Worm (Caenorhabditis elegans) whole organism, young adult: ENCODE data around the gene fntb-1.

Experiments used
- B0035.1 ChIP-seq: sonication (generic microtip); optimal IDR thresholded peaks from 2 replicates; lab custom pipeline; 2016; ENCODE audit warnings: missing genetic modification characterization, mild to moderate bottlenecking, missing compliant biosample characterization, missing genotype, missing genetic modification reagents
- B0261.1 ChIP-seq: sonication (generic microtip); optimal IDR thresholded peaks from 2 replicates; lab custom pipeline; 2016; ENCODE audit warnings: mild to moderate bottlenecking, missing genetic modification characterization, moderate library complexity, missing compliant biosample characterization
- D2030.7 ChIP-seq: fragments of 200-800 bp; sonication (Bioruptor generic); IDR thresholded peaks from 2 replicates; pipeline ENCODE4 v1.3.6; 2022; ENCODE audit warnings: missing genetic modification reagents, missing genetic modification characterization, missing compliant biosample characterization
- F57C9.4 ChIP-seq: sonication (generic microtip); optimal IDR thresholded peaks from 2 replicates; lab custom pipeline; 2017; ENCODE audit warnings: mild to moderate bottlenecking, missing genetic modification characterization, missing compliant biosample characterization
- K11D2.4 ChIP-seq: fragments of 200-800 bp; sonication (Bioruptor generic); IDR thresholded peaks from 2 replicates; pipeline ENCODE4 v1.3.6; 2022; ENCODE audit warnings: missing genetic modification reagents, missing genetic modification characterization, missing compliant biosample characterization
- K12H6.12 ChIP-seq: fragments of 200-800 bp; sonication (Bioruptor generic); optimal IDR thresholded peaks from 2 replicates; lab custom pipeline; 2018; ENCODE audit warnings: mild to moderate bottlenecking, missing genetic modification characterization, missing compliant biosample characterization
- T07F8.4 ChIP-seq: sonication (generic microtip); optimal IDR thresholded peaks from 2 replicates; lab custom pipeline; 2016; ENCODE audit warnings: mild to moderate bottlenecking, missing genetic modification characterization, moderate library complexity, missing compliant biosample characterization
- Y53F4B.3 ChIP-seq: fragments of 200-800 bp; sonication (Bioruptor generic); IDR thresholded peaks from 2 replicates; pipeline ENCODE4 v1.3.6; 2022; ENCODE audit warnings: missing genetic modification reagents, missing genetic modification characterization, missing compliant biosample characterization
- Y67H2A.10 ChIP-seq: fragments of 200-800 bp; sonication (Bioruptor generic); conservative IDR thresholded peaks from 2 replicates; pipeline ENCODE4 v1.3.6; 2022; ENCODE audit warnings: missing genetic modification reagents, missing genetic modification characterization, missing compliant biosample characterization
- aptf-2 ChIP-seq: fragments of 200-800 bp; sonication (Bioruptor generic); conservative IDR thresholded peaks from 2 replicates; pipeline ENCODE4 v1.3.6; 2022; ENCODE audit warnings: missing genetic modification reagents, missing genetic modification characterization, missing compliant biosample characterization
- atf-7 ChIP-seq: sonication (generic microtip); optimal IDR thresholded peaks from 2 replicates; lab custom pipeline; 2017; ENCODE audit warnings: mild to moderate bottlenecking, missing genetic modification characterization, missing compliant biosample characterization
- athp-1 ChIP-seq: sonication (generic microtip); optimal IDR thresholded peaks from 2 replicates; lab custom pipeline; 2017; ENCODE audit warnings: mild to moderate bottlenecking, missing genetic modification characterization, missing compliant biosample characterization
- attf-3 ChIP-seq: fragments of 200-800 bp; sonication (Bioruptor generic); conservative IDR thresholded peaks from 2 replicates; pipeline ENCODE4 v1.3.6; 2022; ENCODE audit warnings: missing genetic modification reagents, missing genetic modification characterization, missing compliant biosample characterization
- cebp-2 ChIP-seq: fragments of 200-800 bp; sonication (Bioruptor generic); IDR thresholded peaks from 2 replicates; pipeline ENCODE4 v1.3.6; 2022; ENCODE audit warnings: missing genetic modification characterization, missing compliant biosample characterization
- dox-1 ChIP-seq: fragments of 200-800 bp; sonication (Bioruptor generic); IDR thresholded peaks from 2 replicates; pipeline ENCODE4 v1.3.6; 2022; ENCODE audit warnings: missing genetic modification reagents, missing genetic modification characterization, missing compliant biosample characterization
- dpff-1 ChIP-seq: sonication (generic microtip); optimal IDR thresholded peaks from 2 replicates; lab custom pipeline; 2017; ENCODE audit warnings: mild to moderate bottlenecking, missing genetic modification characterization, missing compliant biosample characterization
- egrh-3 ChIP-seq: fragments of 200-800 bp; sonication (Bioruptor generic); IDR thresholded peaks from 2 replicates; pipeline ENCODE4 v1.3.6; 2022; ENCODE audit warnings: missing genetic modification reagents, missing genetic modification characterization, missing compliant biosample characterization
- ets-4 ChIP-seq: fragments of 200-800 bp; sonication (Bioruptor generic); optimal IDR thresholded peaks from 2 replicates; lab custom pipeline; 2018; ENCODE audit warnings: mild to moderate bottlenecking, missing genetic modification characterization, missing compliant biosample characterization
- gei-17 ChIP-seq: fragments of 200-800 bp; sonication (Bioruptor generic); optimal IDR thresholded peaks from 2 replicates; lab custom pipeline; 2018; ENCODE audit warnings: mild to moderate bottlenecking, missing genetic modification characterization, missing compliant biosample characterization
- hmg-1.2 ChIP-seq: fragments of 200-800 bp; sonication (Bioruptor generic); IDR thresholded peaks from 2 replicates; pipeline ENCODE4 v1.3.6; 2022; ENCODE audit warnings: missing genetic modification reagents, missing genetic modification characterization, missing compliant biosample characterization
- lin-26 ChIP-seq: fragments of 200-800 bp; sonication (Bioruptor generic); IDR thresholded peaks from 2 replicates; pipeline ENCODE4 v1.3.6; 2022; ENCODE audit warnings: missing genetic modification reagents, missing genetic modification characterization, missing compliant biosample characterization
- lin-35 ChIP-seq, 3 experiments: fragments of 150-350 bp in 2 of 3; sonication (generic microtip) in 1 of 3; optimal IDR thresholded peaks; 2 replicates each; lab custom pipeline; 2014 to 2018; ENCODE audit warnings: missing biosample characterization in 3 of 3, missing genetic modification characterization in 3 of 3, missing genetic modification reagents in 3 of 3
- lin-40 ChIP-seq: sonication (generic microtip); optimal IDR thresholded peaks from 2 replicates; lab custom pipeline; 2016; ENCODE audit warnings: missing genetic modification characterization, mild to moderate bottlenecking, missing compliant biosample characterization, missing genotype, missing genetic modification reagents
- lin-54 ChIP-seq: fragments of 200-800 bp; sonication (Bioruptor generic); optimal IDR thresholded peaks from 2 replicates; lab custom pipeline; 2018; ENCODE audit warnings: mild to moderate bottlenecking, missing genetic modification characterization, missing compliant biosample characterization
- lsl-1 ChIP-seq: fragments of 200-800 bp; sonication (Bioruptor generic); optimal IDR thresholded peaks from 2 replicates; lab custom pipeline; 2018; ENCODE audit warnings: mild to moderate bottlenecking, missing genetic modification characterization, moderate library complexity, missing compliant biosample characterization
- lsy-27 ChIP-seq: sonication (generic microtip); optimal IDR thresholded peaks from 2 replicates; lab custom pipeline; 2017; ENCODE audit warnings: missing genetic modification characterization, mild to moderate bottlenecking, missing compliant biosample characterization, antibody characterized with exemption, missing genotype, borderline replicate concordance; ENCODE audit not compliant: insufficient read depth
- madf-3 ChIP-seq: fragments of 200-800 bp; sonication (Bioruptor generic); IDR thresholded peaks from 2 replicates; pipeline ENCODE4 v1.3.6; 2022; ENCODE audit warnings: missing genetic modification reagents, missing genetic modification characterization, missing compliant biosample characterization
- mcd-1 ChIP-seq: fragments of 200-800 bp; sonication (Bioruptor generic); IDR thresholded peaks from 2 replicates; pipeline ENCODE4 v1.3.6; 2022; ENCODE audit warnings: missing genetic modification reagents, missing genetic modification characterization, missing compliant biosample characterization
- nfya-1 ChIP-seq: sonication (generic microtip); optimal IDR thresholded peaks from 2 replicates; lab custom pipeline; 2017; ENCODE audit warnings: antibody characterized with exemption, missing compliant biosample characterization, missing genetic modification characterization, borderline replicate concordance; ENCODE audit not compliant: insufficient read depth
- nfya-2 ChIP-seq: fragments of 200-800 bp; sonication (Bioruptor generic); IDR thresholded peaks from 2 replicates; pipeline ENCODE4 v1.3.6; 2022; ENCODE audit warnings: missing genetic modification reagents, missing genetic modification characterization, missing compliant biosample characterization
- nfyb-1 ChIP-seq: fragments of 200-800 bp; sonication (Bioruptor generic); IDR thresholded peaks from 2 replicates; pipeline ENCODE4 v1.3.6; 2022; ENCODE audit warnings: missing genetic modification reagents, missing genetic modification characterization, missing compliant biosample characterization
- nhr-27 ChIP-seq: fragments of 200-800 bp; sonication (Bioruptor generic); optimal IDR thresholded peaks from 2 replicates; lab custom pipeline; 2018; ENCODE audit warnings: mild to moderate bottlenecking, missing genetic modification characterization, moderate library complexity, missing compliant biosample characterization
- nhr-80 ChIP-seq: sonication (generic microtip); optimal IDR thresholded peaks from 2 replicates; lab custom pipeline; 2016; ENCODE audit warnings: missing genetic modification characterization, missing compliant biosample characterization
- pbrm-1 ChIP-seq: fragments of 200-800 bp; sonication (Bioruptor generic); IDR thresholded peaks from 2 replicates; pipeline ENCODE4 v1.3.6; 2022; ENCODE audit warnings: missing genetic modification reagents, missing genetic modification characterization, missing compliant biosample characterization
- pha-4 ChIP-seq: fragments of 150-350 bp; sonication (generic microtip); optimal IDR thresholded peaks from 2 replicates; lab custom pipeline; 2014; ENCODE audit warnings: missing biosample characterization, missing genetic modification reagents, missing genetic modification characterization
- rec-8 ChIP-seq, 2 experiments: sonication (generic microtip); optimal IDR thresholded peaks; 2 replicates each; lab custom pipeline; 2016; ENCODE audit warnings: mild to moderate bottlenecking in 2 of 2, missing genetic modification characterization in 2 of 2, missing genetic modification reagents in 2 of 2, missing genotype in 2 of 2, missing biosample characterization in 1 of 2, missing compliant biosample characterization in 1 of 2, moderate library complexity in 1 of 2
- sdz-38 ChIP-seq: sonication (generic microtip); optimal IDR thresholded peaks from 2 replicates; lab custom pipeline; 2016; ENCODE audit warnings: missing genotype, missing genetic modification characterization, missing compliant biosample characterization
- snpc-3.4 ChIP-seq: sonication (generic microtip); optimal IDR thresholded peaks from 2 replicates; lab custom pipeline; 2017; ENCODE audit warnings: missing genetic modification characterization, mild to moderate bottlenecking, missing compliant biosample characterization, antibody characterized with exemption, moderate library complexity, missing genotype, missing genetic modification reagents
- snpc-4 ChIP-seq, 5 experiments: fragments of 150-350 bp in 1 of 5; sonication (generic microtip) in 4 of 5; optimal IDR thresholded peaks; 2 replicates each; lab custom pipeline; 2014 to 2018; ENCODE audit warnings: missing genetic modification characterization in 5 of 5, missing biosample characterization in 3 of 5, antibody characterized with exemption in 2 of 5, mild to moderate bottlenecking in 2 of 5, missing compliant biosample characterization in 2 of 5, missing genotype in 2 of 5, moderate library complexity in 2 of 5, missing genetic modification reagents in 1 of 5
- tbp1 ChIP-seq: fragments of 200-800 bp; sonication (Bioruptor generic); optimal IDR thresholded peaks from 2 replicates; lab custom pipeline; 2018; ENCODE audit warnings: mild to moderate bottlenecking, missing genetic modification characterization, missing compliant biosample characterization
- tbx-9 ChIP-seq: sonication (generic microtip); optimal IDR thresholded peaks from 2 replicates; lab custom pipeline; 2016; ENCODE audit warnings: borderline replicate concordance, missing genetic modification characterization, inconsistent platforms, missing compliant biosample characterization
- unc-130 ChIP-seq: sonication (generic microtip); optimal IDR thresholded peaks from 2 replicates; lab custom pipeline; 2016; ENCODE audit warnings: missing genetic modification reagents, missing genetic modification characterization, missing compliant biosample characterization
- unc-62 ChIP-seq: fragments of 150-350 bp; optimal IDR thresholded peaks from 2 replicates; lab custom pipeline; 2014; ENCODE audit warnings: missing biosample characterization, missing genetic modification reagents, missing genetic modification characterization
- xnd-1 ChIP-seq: sonication (generic microtip); optimal IDR thresholded peaks from 2 replicates; lab custom pipeline; 2016; ENCODE audit warnings: missing genotype, missing genetic modification reagents, missing genetic modification characterization, missing compliant biosample characterization
- zfh-2 ChIP-seq: fragments of 200-800 bp; sonication (Bioruptor generic); conservative IDR thresholded peaks from 2 replicates; pipeline ENCODE4 v1.3.6; 2022; ENCODE audit warnings: missing genetic modification reagents, missing genetic modification characterization, missing compliant biosample characterization
- ztf-22 ChIP-seq: fragments of 200-800 bp; sonication (Bioruptor generic); optimal IDR thresholded peaks from 2 replicates; lab custom pipeline; 2018; ENCODE audit warnings: mild to moderate bottlenecking, missing genetic modification characterization, moderate library complexity, missing compliant biosample characterization
- ztf-3 ChIP-seq: fragments of 200-800 bp; sonication (Bioruptor generic); optimal IDR thresholded peaks from 2 replicates; lab custom pipeline; 2018; ENCODE audit warnings: mild to moderate bottlenecking, missing genetic modification characterization, missing compliant biosample characterization

Gene fntb-1

DNA sequence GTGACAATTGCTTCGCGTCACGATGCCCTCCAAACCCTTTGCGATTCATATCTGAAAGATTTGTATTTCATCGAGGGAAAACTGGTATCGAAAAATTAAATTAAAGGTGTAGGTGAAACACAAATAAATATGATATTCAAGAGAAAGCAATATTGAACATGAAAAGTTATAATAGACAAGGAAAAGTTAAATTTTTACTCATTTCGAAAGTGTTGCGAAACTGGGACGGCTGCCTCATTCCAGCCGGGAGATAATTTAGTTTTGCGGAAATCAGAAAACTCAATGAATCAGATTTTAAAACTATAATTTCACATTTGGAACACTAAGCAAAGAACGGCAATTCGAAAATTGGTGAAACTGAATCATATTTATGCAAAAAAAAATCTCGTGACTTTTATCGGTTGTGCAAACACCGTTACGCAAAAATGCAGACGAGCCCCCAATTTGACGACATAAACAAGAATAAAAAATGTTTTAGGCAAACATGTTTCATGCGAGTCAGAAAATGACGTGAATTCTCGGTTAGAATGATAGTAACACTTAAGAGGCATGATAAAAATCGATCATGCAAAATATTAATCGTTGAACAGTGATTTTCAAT lies 32.4 kb upstream of the fntb-1 start, which contains the start of the genes nxf-1 and C15H11.11 (continued):
- no peak for TF ChIP-seq snpc-3.4 (tag; lab: Kevin White, UChicago)
- TF ChIP-seq nfya-1 = no peak
- TF ChIP-seq xnd-1 = no peak
- no peak for TF ChIP-seq attf-3 (GFP tag; lab: Robert Waterston, UW)
- no peak for TF ChIP-seq B0035.1 (tag; lab: Kevin White, UChicago)
- TF ChIP-seq zfh-2 (GFP tag; lab: Robert Waterston, UW) = no peak
- TF ChIP-seq nfyb-1 (GFP tag; lab: Robert Waterston, UW) = peak; percentile 60; the same call in 1 of the 2 replicates
- TF ChIP-seq dpff-1 = no peak
- TF ChIP-seq K11D2.4 (GFP tag; lab: Robert Waterston, UW) = no peak
- no peak for TF ChIP-seq F57C9.4 (tag; lab: Kevin White, UChicago)
- no peak for TF ChIP-seq unc-130 (GFP tag; lab: Kevin White, UChicago)
- TF ChIP-seq aptf-2 (GFP tag; lab: Robert Waterston, UW) = no peak
- TF ChIP-seq pha-4 (tag; lab: Kevin White, UChicago) = no peak
- no peak for TF ChIP-seq rec-8 (tag; optimal IDR thresholded peaks at IDR 0.05; lab: Kevin White, UChicago)
- no peak for TF ChIP-seq nfya-2 (GFP tag; lab: Robert Waterston, UW)
- TF ChIP-seq lsl-1 (GFP tag; lab: Kevin White, UChicago) = peak; percentile 77
- no peak for TF ChIP-seq D2030.7
- TF ChIP-seq gei-17 = no peak
- TF ChIP-seq mcd-1 (GFP tag; lab: Robert Waterston, UW) = peak; percentile 66
- TF ChIP-seq Y53F4B.3 = no peak
- no peak for TF ChIP-seq hmg-1.2 (GFP tag; lab: Robert Waterston, UW)
- no peak for TF ChIP-seq nhr-27 (tag; lab: Kevin White, UChicago)
- 0 out of 2 replicates have a peak, but pooled peaks have one; percentile 5 for TF ChIP-seq lin-26 (GFP tag; lab: Robert Waterston, UW)
- TF ChIP-seq lsy-27 (tag; lab: Kevin White, UChicago) = no peak
- TF ChIP-seq ztf-22 = no peak
- no peak for TF ChIP-seq ztf-3
- peak; percentile 19 for TF ChIP-seq tbp1 (GFP tag; lab: Kevin White, UChicago)
- no peak for TF ChIP-seq cebp-2 (GFP tag; lab: Robert Waterston, UW)
- TF ChIP-seq snpc-4 (GFP tag; optimal IDR thresholded peaks at IDR 0.05; lab: Kevin White, UChicago) = no peak
- TF ChIP-seq snpc-4 (tag; optimal IDR thresholded peaks at IDR 0.05; lab: Kevin White, UChicago) = peak in 3 of 4 experiments; percentile 50 to 72 (median 61)
- TF ChIP-seq T07F8.4 (tag; lab: Kevin White, UChicago) = no peak
- no peak for TF ChIP-seq ets-4 (GFP tag; lab: Kevin White, UChicago)
- TF ChIP-seq lin-40 (tag; lab: Kevin White, UChicago) = peak; percentile 68
- peak; percentile 55 for TF ChIP-seq dox-1 (GFP tag; lab: Robert Waterston, UW)
- no peak for TF ChIP-seq B0261.1 (tag; lab: Kevin White, UChicago)
- TF ChIP-seq egrh-3 (GFP tag; lab: Robert Waterston, UW) = no peak
- 0 out of 2 replicates have a peak, but pooled peaks have one; percentile 13 for TF ChIP-seq pbrm-1
- no peak for TF ChIP-seq athp-1
- TF ChIP-seq nhr-80 (tag; lab: Kevin White, UChicago) = peak; percentile 83
- no peak for TF ChIP-seq unc-62
- peak; percentile 39 for TF ChIP-seq lin-54
- no peak for TF ChIP-seq tbx-9
- TF ChIP-seq madf-3 (GFP tag; lab: Robert Waterston, UW) = no peak
- TF ChIP-seq atf-7 (tag; lab: Kevin White, UChicago) = peak; percentile 73
- no peak for TF ChIP-seq Y67H2A.10 (GFP tag; lab: Robert Waterston, UW)
- no peak for TF ChIP-seq K12H6.12 (tag; lab: Kevin White, UChicago)
- no peak for TF ChIP-seq sdz-38 (tag; lab: Kevin White, UChicago)
- peak in 1 of 3 experiments; percentile 33 for TF ChIP-seq lin-35 (GFP tag; optimal IDR thresholded peaks at IDR 0.05; lab: Kevin White, UChicago)
